Worm (Caenorhabditis elegans): ENCODE data around the gene ZK1236.9.

The ZK1236.9 gene

DNA sequence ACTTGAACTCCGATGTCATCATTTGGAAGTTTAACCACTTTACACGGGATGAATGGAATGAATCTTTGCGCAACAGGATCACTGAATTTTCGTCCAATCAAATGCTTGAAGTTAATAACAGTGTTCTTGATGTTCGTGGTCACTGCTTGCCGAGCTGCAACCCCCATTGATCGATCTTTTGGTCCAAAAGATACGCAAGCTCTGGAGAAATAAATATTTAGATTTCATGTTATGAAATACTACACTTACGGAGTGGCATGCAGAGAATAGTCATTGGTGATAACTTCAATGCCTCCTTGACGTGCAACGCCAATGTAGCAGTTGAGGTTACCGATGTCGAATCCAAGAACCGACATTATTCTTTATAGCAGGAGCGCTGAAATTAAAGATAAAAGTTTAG, 11.6 kb upstream of the ZK1236.9 start, which contains the start of gene hsp-110:
Gene hsp-110 (minus strand): TSS at position 376 of the 400 bp plus-strand sequence.
- no peak for TF ChIP-seq pha-4 (tag; optimal IDR thresholded peaks at IDR 0.05)
- TF ChIP-seq unc-3 (GFP tag; conservative IDR thresholded peaks at IDR 0.05) = no peak
- no peak for TF ChIP-seq unc-3 (tag; optimal IDR thresholded peaks at IDR 0.05)
- no peak for TF ChIP-seq lin-11 (tag; optimal IDR thresholded peaks at IDR 0.05)

DNA sequence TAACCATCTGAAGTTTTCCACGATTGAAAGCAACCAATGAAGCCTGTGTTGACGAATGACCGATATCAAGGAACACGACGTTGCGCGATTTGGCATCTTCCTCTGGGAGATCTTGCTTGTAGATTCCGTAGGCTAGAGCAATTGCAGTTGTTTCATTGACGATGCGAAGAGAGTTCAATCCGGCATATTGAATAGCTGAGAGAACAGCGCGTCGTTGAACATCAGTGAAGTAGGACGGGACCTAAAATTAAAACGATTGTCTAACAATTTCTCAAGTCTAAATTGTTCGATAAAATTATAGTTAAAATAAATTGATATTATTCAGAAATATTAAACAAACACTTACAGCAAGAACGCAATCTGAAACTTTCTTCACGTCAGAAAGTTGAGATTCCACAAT, 11.1 kb upstream of the ZK1236.9 start:
- TF ChIP-seq ttx-3 (tag; optimal IDR thresholded peaks at IDR 0.05) = no peak
- TF ChIP-seq ztf-16 (tag; optimal IDR thresholded peaks at IDR 0.05) = no peak
- TF ChIP-seq unc-86 (tag; optimal IDR thresholded peaks at IDR 0.05) = no peak
- no peak for TF ChIP-seq ceh-14 (tag; optimal IDR thresholded peaks at IDR 0.05)
- TF ChIP-seq pat-9 (tag; optimal IDR thresholded peaks at IDR 0.05) = no peak
- TF ChIP-seq zip-5 (tag; optimal IDR thresholded peaks at IDR 0.05) = no peak
- no peak for TF ChIP-seq sox-2 (GFP tag; IDR thresholded peaks at IDR 0.05)
- no peak for TF ChIP-seq sox-4 (tag; optimal IDR thresholded peaks at IDR 0.05)
- no peak for TF ChIP-seq che-1 (tag; optimal IDR thresholded peaks at IDR 0.05)
- no peak for TF ChIP-seq pax-1 (tag; optimal IDR thresholded peaks at IDR 0.05)
- TF ChIP-seq eyg-1 (tag; optimal IDR thresholded peaks at IDR 0.05) = no peak
- TF ChIP-seq nhr-232 (tag; optimal IDR thresholded peaks at IDR 0.05) = no peak
- TF ChIP-seq fax-1 (tag; optimal IDR thresholded peaks at IDR 0.05) = no peak
- no peak for TF ChIP-seq elt-4 (tag; optimal IDR thresholded peaks at IDR 0.05)
- no peak for TF ChIP-seq madf-2 (tag; optimal IDR thresholded peaks at IDR 0.05)
- TF ChIP-seq gmeb-2 (tag; optimal IDR thresholded peaks at IDR 0.05) = no peak
- TF ChIP-seq C38D4.7 (GFP tag; optimal IDR thresholded peaks at IDR 0.05) = no peak
- no peak for TF ChIP-seq ceh-34 (tag; optimal IDR thresholded peaks at IDR 0.05)
- no peak for TF ChIP-seq ceh-2 (tag; optimal IDR thresholded peaks at IDR 0.05)
- TF ChIP-seq hlh-15 (tag; optimal IDR thresholded peaks at IDR 0.05) = no peak

DNA sequence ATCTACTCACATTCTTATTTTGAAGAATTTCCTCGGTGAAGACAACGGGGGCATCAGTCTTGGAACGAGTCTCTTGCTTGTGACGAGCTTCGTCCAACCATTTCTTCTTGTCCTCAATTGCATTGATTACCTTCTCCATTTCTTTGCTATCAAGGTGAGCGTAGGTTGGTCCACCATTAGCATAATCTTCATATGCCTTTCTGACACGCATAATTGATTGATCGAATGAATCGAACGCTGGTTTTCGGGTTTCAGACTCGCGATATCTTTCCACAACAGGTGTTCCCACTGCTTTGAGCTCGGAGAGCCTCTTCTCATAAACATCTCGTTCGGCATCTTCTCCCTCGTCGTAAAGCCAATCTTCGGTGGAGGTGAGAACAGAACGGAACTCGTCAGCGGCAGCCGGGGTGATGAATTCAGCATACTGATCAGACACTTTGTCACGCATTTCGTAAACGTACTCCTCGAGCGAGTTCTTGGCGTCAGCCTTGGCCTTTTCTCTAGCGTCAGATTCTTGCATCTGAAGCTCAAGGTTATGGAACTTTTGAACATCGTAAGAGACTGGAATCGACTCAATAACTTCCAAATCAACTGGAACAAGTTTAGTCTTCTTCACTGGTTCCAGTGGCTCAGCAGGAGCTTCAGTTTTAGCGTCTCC, 9.6 kb upstream of the ZK1236.9 start:
- TF ChIP-seq sox-4 (tag; optimal IDR thresholded peaks at IDR 0.05) = no peak
- TF ChIP-seq tbx-2 (tag; optimal IDR thresholded peaks at IDR 0.05) = no peak
- TF ChIP-seq fax-1 (tag; optimal IDR thresholded peaks at IDR 0.05) = no peak

DNA sequence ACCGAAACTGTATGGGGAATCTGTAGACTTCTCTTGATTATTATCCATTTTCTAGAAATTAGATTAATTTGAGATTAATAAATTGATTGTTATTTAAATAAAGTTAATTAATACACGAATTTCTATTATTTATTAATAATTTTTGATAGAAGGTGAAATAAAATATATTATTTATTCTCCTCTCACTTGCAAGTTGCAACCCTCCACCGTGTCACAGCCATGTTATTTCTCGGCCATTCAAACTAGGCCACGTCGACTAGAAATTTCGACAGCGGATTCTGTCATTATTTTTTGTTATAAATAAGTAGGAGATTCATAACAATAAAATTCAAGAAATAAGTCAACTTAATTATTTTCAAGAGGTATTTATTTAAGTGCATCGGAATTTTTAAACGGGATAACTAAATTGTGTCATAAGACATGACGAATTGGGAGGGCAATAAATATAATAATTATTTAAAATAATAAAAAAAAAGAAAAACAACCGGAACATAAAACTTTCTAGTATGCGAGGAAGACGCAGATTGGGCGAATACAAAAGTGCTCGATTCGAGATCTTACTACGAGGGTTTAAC, 8.7 kb upstream of the ZK1236.9 start, which contains the start of gene ufbp-1:
Gene ufbp-1 (minus strand): TSS at position 51 of the 575 bp plus-strand sequence.
- TF ChIP-seq rnt-1 (tag; optimal IDR thresholded peaks at IDR 0.05) (no peak), nfya-1 (tag; optimal IDR thresholded peaks at IDR 0.05) (peak; percentile 22), ceh-30 (tag; optimal IDR thresholded peaks at IDR 0.05) (peak; percentile 82)

DNA sequence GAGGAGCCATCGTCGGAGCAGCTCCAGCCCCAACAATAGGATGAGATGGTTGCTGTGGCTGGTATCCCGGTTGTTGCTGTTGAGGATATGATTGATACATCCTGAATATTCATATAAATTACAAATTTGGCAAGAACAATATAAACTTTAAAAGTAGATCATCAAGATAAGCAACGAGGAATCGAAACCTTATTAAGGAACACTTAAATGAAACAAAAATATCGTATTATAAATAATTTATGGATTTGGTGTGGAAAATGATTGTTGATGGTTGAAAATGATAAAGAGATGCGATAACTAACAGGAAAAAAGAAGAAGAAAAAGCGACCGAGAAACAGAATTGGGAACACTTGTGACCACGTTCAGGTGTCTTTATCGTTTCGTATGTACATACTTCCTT, 4.3 kb upstream of the ZK1236.9 start, which contains the start of gene pqn-96:
Gene pqn-96 (minus strand): TSS at position 101 of the 400 bp plus-strand sequence.
- TF ChIP-seq fax-1 (tag; optimal IDR thresholded peaks at IDR 0.05) (no peak), ceh-6 (GFP tag; optimal IDR thresholded peaks at IDR 0.05) (no peak), gmeb-2 (tag; optimal IDR thresholded peaks at IDR 0.05) (no peak), K02D7.2 (tag; optimal IDR thresholded peaks at IDR 0.05) (no peak), pqm-1 (tag; optimal IDR thresholded peaks at IDR 0.05) (no peak), ama-1 (optimal IDR thresholded peaks at IDR 0.05) (no peak), pat-9 (tag; optimal IDR thresholded peaks at IDR 0.05) (no peak), ceh-45 (GFP tag; IDR thresholded peaks at IDR 0.05) (no peak), ceh-31 (tag; optimal IDR thresholded peaks at IDR 0.05) (no peak), ets-4 (tag; optimal IDR thresholded peaks at IDR 0.05) (no peak), ceh-30 (tag; optimal IDR thresholded peaks at IDR 0.05) (no peak), sdc-2 (tag; optimal IDR thresholded peaks at IDR 0.05) (no peak), K09A11.1 (tag; optimal IDR thresholded peaks at IDR 0.05; ENCODE audit: insufficient read depth) (no peak), ceh-2 (tag; optimal IDR thresholded peaks at IDR 0.05) (no peak), ref-2 (tag; optimal IDR thresholded peaks at IDR 0.05) (no peak), hlh-13 (GFP tag; optimal IDR thresholded peaks at IDR 0.05) (no peak), lin-11 (tag; optimal IDR thresholded peaks at IDR 0.05) (no peak), ttx-3 (tag; optimal IDR thresholded peaks at IDR 0.05) (no peak), syd-9 (tag; optimal IDR thresholded peaks at IDR 0.05) (no peak), ceh-34 (tag; optimal IDR thresholded peaks at IDR 0.05) (no peak)
